Worm (Caenorhabditis elegans): ENCODE data around the gene ints-2.

DNA sequence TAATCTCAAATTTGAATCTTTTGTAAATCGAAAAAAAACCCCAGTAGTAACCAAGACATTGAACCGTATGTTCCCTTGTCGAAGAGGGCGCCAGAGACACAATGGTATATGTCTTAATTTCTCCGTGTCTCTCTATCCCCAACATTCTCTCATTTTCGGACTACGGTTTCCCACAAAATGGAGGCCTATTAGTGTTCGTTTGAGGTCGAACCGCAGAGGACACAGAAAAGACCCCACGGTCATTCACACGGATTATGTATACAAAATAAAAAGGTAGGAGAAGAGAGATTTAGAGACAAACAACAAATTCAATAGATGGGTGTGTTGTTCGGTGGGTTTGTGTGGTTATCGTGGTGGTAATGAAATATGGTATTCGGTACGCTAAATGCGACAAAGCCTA, 34.5 kb upstream of the ints-2 start:
- TF ChIP-seq pha-4 (tag; optimal IDR thresholded peaks at IDR 0.05) = no peak
- no peak for TF ChIP-seq snpc-4 (tag; optimal IDR thresholded peaks at IDR 0.05)
- TF ChIP-seq unc-39 (tag; optimal IDR thresholded peaks at IDR 0.05) = no peak
- no peak for TF ChIP-seq lin-13 (tag; optimal IDR thresholded peaks at IDR 0.05)
- TF ChIP-seq unc-62 (GFP tag; optimal IDR thresholded peaks at IDR 0.05) = no peak

Data from whole organism, mixed stage, embryonic.